Fruit fly (Drosophila melanogaster) whole organism, pupa: Measurements from ENCODE around the gene Spp.

Source experiments
- CG12605 ChIP-seq: fragments of 200-800 bp; sonication (Bioruptor generic); IDR thresholded peaks from 2 replicates; pipeline ENCODE4 v1.3.6; 2022; ENCODE audit warnings: missing biosample characterization, missing genetic modification characterization
- CG32121 ChIP-seq: fragments of 200-800 bp; sonication (Bioruptor generic); IDR thresholded peaks from 2 replicates; pipeline ENCODE4 v1.3.6; 2022; ENCODE audit warnings: missing biosample characterization, missing genetic modification characterization
- Snoo ChIP-seq: fragments of 200-800 bp; sonication (Bioruptor generic); optimal IDR thresholded peaks from 3 replicates; lab custom pipeline; 2017; ENCODE audit warnings: missing biosample characterization, mild to moderate bottlenecking, missing genetic modification characterization, inconsistent platforms

DNA sequence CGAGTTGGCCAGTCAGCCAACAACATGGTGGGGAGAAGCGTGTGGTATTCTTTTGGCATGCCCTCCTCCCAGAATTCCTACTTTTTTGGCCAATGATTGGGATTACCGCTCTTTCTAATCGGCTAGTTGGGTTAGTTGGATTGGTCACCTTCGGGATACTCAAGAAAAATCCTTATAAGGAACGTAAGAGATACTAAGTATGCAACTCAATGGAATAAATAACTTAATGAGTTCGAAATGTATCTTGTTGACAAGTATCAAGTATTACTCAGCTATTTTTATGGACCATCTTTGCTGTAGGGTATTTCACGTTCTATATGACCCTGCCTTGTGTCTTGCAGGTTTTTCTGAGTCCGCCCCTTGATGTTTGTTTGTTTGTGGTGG lies 17.5 kb downstream of the Spp start:
- no peak for TF ChIP-seq Snoo
- no peak for TF ChIP-seq CG12605 (GFP tag; lab: Robert Waterston, UW)
- no peak for TF ChIP-seq CG32121 (GFP tag; lab: Robert Waterston, UW)
